Worm (Caenorhabditis elegans) whole organism, L4 larva: ENCODE measurements around the gene hrg-4.

Experiments used
- F10B5.3 ChIP-seq: sonication (generic microtip); optimal IDR thresholded peaks from 2 replicates; lab custom pipeline; 2016; ENCODE audit warnings: mild to moderate bottlenecking, missing genetic modification characterization, missing compliant biosample characterization
- F37D6.2 ChIP-seq: sonication (generic microtip); optimal IDR thresholded peaks from 2 replicates; lab custom pipeline; 2016; ENCODE audit warnings: mild to moderate bottlenecking, missing genetic modification characterization, missing compliant biosample characterization
- F44E2.7 ChIP-seq: fragments of 200-800 bp; sonication (Bioruptor generic); IDR thresholded peaks from 2 replicates; pipeline ENCODE4 v2.1.2; 2022; ENCODE audit warnings: missing genetic modification characterization, missing compliant biosample characterization
- F49E8.2 ChIP-seq: sonication (generic microtip); optimal IDR thresholded peaks from 2 replicates; lab custom pipeline; 2016; ENCODE audit warnings: missing compliant biosample characterization, mild to moderate bottlenecking, missing genetic modification characterization, borderline replicate concordance
- T26A8.4 ChIP-seq: fragments of 200-800 bp; sonication (Bioruptor generic); IDR thresholded peaks from 2 replicates; pipeline ENCODE4 v1.3.6; 2022; ENCODE audit warnings: missing genetic modification characterization, missing compliant biosample characterization
- ZK337.2 ChIP-seq: fragments of 200-800 bp; sonication (Bioruptor generic); IDR thresholded peaks from 2 replicates; pipeline ENCODE4 v1.3.6; 2022; ENCODE audit warnings: missing genetic modification reagents, missing genetic modification characterization, missing compliant biosample characterization
- ama-1 ChIP-seq: fragments of 150-350 bp; optimal IDR thresholded peaks from 2 replicates; lab custom pipeline; 2014; ENCODE audit warnings: inconsistent platforms, mixed read lengths
- arid-1 ChIP-seq: fragments of 200-800 bp; sonication (Bioruptor generic); conservative IDR thresholded peaks from 2 replicates; pipeline ENCODE4 v1.3.6; 2022; ENCODE audit warnings: missing genetic modification reagents, missing genetic modification characterization, missing compliant biosample characterization
- ceh-62 ChIP-seq: sonication (generic microtip); optimal IDR thresholded peaks from 2 replicates; lab custom pipeline; 2017; ENCODE audit warnings: missing biosample characterization, missing genetic modification characterization
- ceh-82 ChIP-seq: sonication (generic microtip); optimal IDR thresholded peaks from 2 replicates; lab custom pipeline; 2017; ENCODE audit warnings: missing biosample characterization, missing genetic modification characterization
- cey-2 ChIP-seq: sonication (generic microtip); optimal IDR thresholded peaks from 3 replicates; lab custom pipeline; 2017; ENCODE audit warnings: missing genetic modification characterization, mild to moderate bottlenecking, missing compliant biosample characterization, antibody characterized with exemption, borderline replicate concordance; ENCODE audit not compliant: insufficient read depth
- daf-19 ChIP-seq: fragments of 200-800 bp; sonication (Bioruptor generic); conservative IDR thresholded peaks from 2 replicates; pipeline ENCODE4 v1.3.6; 2022; ENCODE audit warnings: missing genetic modification characterization, missing compliant biosample characterization
- daf-8 ChIP-seq: fragments of 200-800 bp; sonication (Bioruptor generic); IDR thresholded peaks from 2 replicates; pipeline ENCODE4 v1.3.6; 2022; ENCODE audit warnings: missing genetic modification characterization, missing compliant biosample characterization
- dmd-9 ChIP-seq: fragments of 200-800 bp; sonication (Bioruptor generic); IDR thresholded peaks from 2 replicates; pipeline ENCODE4 v1.3.6; 2022; ENCODE audit warnings: missing genetic modification reagents, missing genetic modification characterization, missing compliant biosample characterization
- duxl-1 ChIP-seq: sonication (generic microtip); optimal IDR thresholded peaks from 2 replicates; lab custom pipeline; 2016; ENCODE audit warnings: mild to moderate bottlenecking, missing genetic modification characterization, moderate library complexity, missing compliant biosample characterization; ENCODE audit not compliant: poor library complexity
- egl-43 ChIP-seq: fragments of 200-800 bp; sonication (Bioruptor generic); IDR thresholded peaks from 2 replicates; pipeline ENCODE4 v1.3.6; 2022; ENCODE audit warnings: missing genetic modification reagents, missing genetic modification characterization, missing compliant biosample characterization
- fos-1 ChIP-seq: fragments of 150-350 bp; optimal IDR thresholded peaks from 2 replicates; lab custom pipeline; 2014; ENCODE audit warnings: missing biosample characterization, missing genetic modification characterization
- gei-8 ChIP-seq: fragments of 200-800 bp; sonication (Bioruptor generic); optimal IDR thresholded peaks from 2 replicates; lab custom pipeline; 2018; ENCODE audit warnings: mild to moderate bottlenecking, missing genetic modification characterization, missing compliant biosample characterization
- hif-1 ChIP-seq, 2 experiments: sonication (generic microtip); optimal IDR thresholded peaks; 2 replicates each; lab custom pipeline; 2016 to 2017; ENCODE audit warnings: missing compliant biosample characterization in 2 of 2, missing genetic modification characterization in 2 of 2, missing genetic modification reagents in 2 of 2, missing genotype in 2 of 2, mild to moderate bottlenecking in 1 of 2
- lim-7 ChIP-seq: fragments of 200-800 bp; sonication (Bioruptor generic); IDR thresholded peaks from 2 replicates; pipeline ENCODE4 v1.3.6; 2022; ENCODE audit warnings: missing genetic modification characterization, missing compliant biosample characterization
- lin-1 ChIP-seq: fragments of 200-800 bp; sonication (Bioruptor generic); IDR thresholded peaks from 2 replicates; pipeline ENCODE4 v1.3.6; 2022; ENCODE audit warnings: missing genetic modification reagents, missing genetic modification characterization, missing compliant biosample characterization
- lsy-2 ChIP-seq, 2 experiments: fragments of 150-350 bp in 1 of 2; sonication (generic microtip) in 1 of 2; optimal IDR thresholded peaks; 2 replicates each; lab custom pipeline; 2014 to 2017; ENCODE audit warnings: missing biosample characterization in 2 of 2, missing genetic modification characterization in 2 of 2
- madf-5 ChIP-seq, 2 experiments: fragments of 200-800 bp; sonication (Bioruptor generic); IDR thresholded peaks; 2 replicates each; pipeline ENCODE4 v1.3.6; 2022; ENCODE audit warnings: missing compliant biosample characterization in 2 of 2, missing genetic modification characterization in 2 of 2
- madf-9 ChIP-seq: fragments of 200-800 bp; sonication (Bioruptor generic); conservative IDR thresholded peaks from 2 replicates; pipeline ENCODE4 v1.3.6; 2022; ENCODE audit warnings: missing genetic modification reagents, missing genetic modification characterization, missing compliant biosample characterization
- mdl-1 ChIP-seq, 2 experiments: fragments of 150-350 bp in 1 of 2; sonication (generic microtip) in 1 of 2; optimal IDR thresholded peaks; 2 replicates each; lab custom pipeline; 2014 to 2017; ENCODE audit warnings: missing biosample characterization in 2 of 2, missing genetic modification characterization in 2 of 2
- mep-1 ChIP-seq: fragments of 150-350 bp; sonication (generic microtip); optimal IDR thresholded peaks from 3 replicates; lab custom pipeline; 2014; ENCODE audit warnings: missing biosample characterization, missing genetic modification characterization
- mes-2 ChIP-seq: sonication (generic microtip); optimal IDR thresholded peaks from 2 replicates; lab custom pipeline; 2016; ENCODE audit warnings: missing genotype, mild to moderate bottlenecking, missing genetic modification characterization, missing compliant biosample characterization; ENCODE audit not compliant: poor library complexity, severe bottlenecking
- mxl-3 ChIP-seq: fragments of 200-800 bp; sonication (Bioruptor generic); optimal IDR thresholded peaks from 2 replicates; lab custom pipeline; 2018; ENCODE audit warnings: mild to moderate bottlenecking, missing genetic modification characterization, missing compliant biosample characterization
- nhr-102 ChIP-seq: sonication (generic microtip); optimal IDR thresholded peaks from 2 replicates; lab custom pipeline; 2016; ENCODE audit warnings: mild to moderate bottlenecking, missing genetic modification characterization, moderate library complexity, missing compliant biosample characterization
- nhr-11 ChIP-seq: fragments of 150-350 bp; optimal IDR thresholded peaks from 2 replicates; lab custom pipeline; 2014; ENCODE audit warnings: missing biosample characterization, missing genetic modification characterization
- nhr-237 ChIP-seq: sonication (generic microtip); optimal IDR thresholded peaks from 2 replicates; lab custom pipeline; 2017; ENCODE audit warnings: missing biosample characterization, missing genetic modification characterization
- nhr-25 ChIP-seq: sonication (generic microtip); optimal IDR thresholded peaks from 2 replicates; lab custom pipeline; 2017; ENCODE audit warnings: missing genetic modification characterization, mild to moderate bottlenecking, missing compliant biosample characterization, antibody characterized with exemption, moderate library complexity, borderline replicate concordance; ENCODE audit not compliant: insufficient read depth
- nhr-28 ChIP-seq: fragments of 150-350 bp; optimal IDR thresholded peaks from 2 replicates; lab custom pipeline; 2014; ENCODE audit warnings: missing biosample characterization, missing genetic modification characterization
- pha-4 ChIP-seq, 2 experiments: fragments of 150-350 bp in 1 of 2; fragments of 200-800 bp in 1 of 2; sonication (Bioruptor generic) in 1 of 2; IDR thresholded peaks in 1 of 2; optimal IDR thresholded peaks in 1 of 2; 2 replicates each; pipeline versions ENCODE4 v1.3.6 to Lab custom; 2014 to 2022; ENCODE audit warnings: missing genetic modification characterization in 2 of 2, missing genetic modification reagents in 2 of 2, missing biosample characterization in 1 of 2, missing compliant biosample characterization in 1 of 2
- set-16 ChIP-seq: fragments of 200-800 bp; sonication (Bioruptor generic); IDR thresholded peaks from 2 replicates; pipeline ENCODE4 v1.3.6; 2022; ENCODE audit warnings: missing genetic modification reagents, missing genetic modification characterization, missing compliant biosample characterization
- skn-1 ChIP-seq: fragments of 150-350 bp; optimal IDR thresholded peaks from 2 replicates; lab custom pipeline; 2014; ENCODE audit warnings: missing biosample characterization, missing genetic modification characterization
- spr-3 ChIP-seq: fragments of 200-800 bp; sonication (Bioruptor generic); optimal IDR thresholded peaks from 2 replicates; lab custom pipeline; 2018; ENCODE audit warnings: mild to moderate bottlenecking, missing genetic modification characterization, missing compliant biosample characterization
- unc-62 ChIP-seq, 3 experiments: fragments of 150-350 bp in 1 of 3; sonication (generic microtip); optimal IDR thresholded peaks in 2 of 3; peaks in 1 of 3; 1 replicate in 1 of 3; 2 replicates in 2 of 3; lab custom pipeline; 2014 to 2017; ENCODE audit warnings: missing biosample characterization in 3 of 3, missing genetic modification characterization in 3 of 3, missing genetic modification reagents in 3 of 3, missing genotype in 1 of 3
- zfp-2 ChIP-seq: sonication (generic microtip); optimal IDR thresholded peaks from 2 replicates; lab custom pipeline; 2016; ENCODE audit warnings: mild to moderate bottlenecking, missing genetic modification characterization, missing compliant biosample characterization
- zip-2 ChIP-seq: fragments of 150-350 bp; optimal IDR thresholded peaks from 2 replicates; lab custom pipeline; 2014; ENCODE audit warnings: missing biosample characterization, missing genetic modification characterization
- ztf-11 ChIP-seq: fragments of 150-350 bp; optimal IDR thresholded peaks from 2 replicates; lab custom pipeline; 2014; ENCODE audit warnings: missing biosample characterization, missing genetic modification characterization

Gene hrg-4

ce11 chrIV:11006383-11006782 is 24.4 kb downstream of the hrg-4 start:
- no peak for TF ChIP-seq mxl-3 (GFP tag; lab: Kevin White, UChicago)
- peak; percentile 76 for TF ChIP-seq nhr-11 (tag; lab: Kevin White, UChicago)
- no peak for TF ChIP-seq ceh-82 (tag; lab: Kevin White, UChicago)
- TF ChIP-seq dmd-9 (GFP tag; lab: Robert Waterston, UW) = no peak
- TF ChIP-seq lin-1 = no peak
- no peak for TF ChIP-seq mdl-1 (tag; optimal IDR thresholded peaks at IDR 0.05; lab: Kevin White, UChicago)
- TF ChIP-seq madf-5 (GFP tag; IDR thresholded peaks at IDR 0.05; lab: Robert Waterston, UW) = no peak
- TF ChIP-seq unc-62 (GFP tag; optimal IDR thresholded peaks at IDR 0.05 in 1 of 2; lab: Kevin White, UChicago) = no peak
- TF ChIP-seq unc-62 (tag; optimal IDR thresholded peaks at IDR 0.05; lab: Kevin White, UChicago) = no peak
- peak in 1 of 2 experiments; percentile 3 for TF ChIP-seq lsy-2 (tag; optimal IDR thresholded peaks at IDR 0.05; lab: Kevin White, UChicago)
- no peak for TF ChIP-seq fos-1 (tag; lab: Kevin White, UChicago)

ce11 chrIV:11004273-11004672 is 26.5 kb downstream of the hrg-4 start, which contains the start of gene F13H10.1:
Gene F13H10.1, plus strand, starts transcription at chrIV:11004573.
- TF ChIP-seq nhr-237 = no peak
- no peak for TF ChIP-seq nhr-11 (tag; lab: Kevin White, UChicago)
- no peak for TF ChIP-seq duxl-1
- TF ChIP-seq daf-19 (GFP tag; lab: Robert Waterston, UW) = no peak
- TF ChIP-seq zip-2 (tag; lab: Kevin White, UChicago) = no peak
- no peak for TF ChIP-seq ZK337.2

ce11 chrIV:11001614-11002013 is 29.2 kb downstream of the hrg-4 start, which contains the start of gene F13H10.9:
Gene F13H10.9, plus strand, starts transcription at chrIV:11001914.
- TF ChIP-seq cey-2 (tag; lab: Kevin White, UChicago) = no peak
- no peak for TF ChIP-seq mxl-3 (GFP tag; lab: Kevin White, UChicago)
- no peak for TF ChIP-seq mep-1
- no peak for TF ChIP-seq mes-2
- no peak for TF ChIP-seq spr-3 (GFP tag; lab: Kevin White, UChicago)
- no peak for TF ChIP-seq lim-7 (GFP tag; lab: Robert Waterston, UW)
- no peak for TF ChIP-seq arid-1 (GFP tag; lab: Robert Waterston, UW)
- TF ChIP-seq daf-8 = no peak
- no peak for TF ChIP-seq gei-8 (GFP tag; lab: Kevin White, UChicago)
- TF ChIP-seq egl-43 (GFP tag; lab: Robert Waterston, UW) = no peak
- no peak for TF ChIP-seq nhr-25 (tag; lab: Kevin White, UChicago)
- TF ChIP-seq zfp-2 = no peak
- TF ChIP-seq fos-1 (tag; lab: Kevin White, UChicago) = no peak
- no peak for TF ChIP-seq T26A8.4 (GFP tag; lab: Robert Waterston, UW)

DNA sequence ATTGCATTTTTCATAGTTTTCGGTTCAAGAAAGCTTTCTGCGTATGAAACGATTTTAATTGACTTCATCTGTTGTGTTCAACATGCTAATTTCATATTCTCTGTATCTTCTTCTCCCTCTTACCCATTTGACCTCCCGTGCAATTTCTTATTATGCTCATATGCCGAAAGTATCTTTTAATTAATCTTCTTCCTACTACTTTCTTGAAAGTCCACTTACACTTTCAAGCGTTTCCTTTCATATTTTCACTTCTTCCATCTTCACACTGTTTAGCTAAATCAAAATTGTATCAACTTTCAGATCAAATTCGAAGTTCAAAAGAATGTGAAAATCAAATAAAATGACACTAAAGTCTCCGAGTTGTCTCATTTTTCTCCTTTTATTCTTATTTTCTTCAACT is 40.1 kb downstream of the hrg-4 start, which contains the start of gene F13H10.5:
Gene F13H10.5, plus strand, starts transcription at position 301 of the 400 bp plus-strand sequence.
- TF ChIP-seq madf-9 (no peak), lin-1 (no peak), pha-4 (GFP tag; IDR thresholded peaks at IDR 0.05; lab: Robert Waterston, UW) (no peak), pha-4 (tag; optimal IDR thresholded peaks at IDR 0.05; lab: Kevin White, UChicago) (no peak), ama-1 (lab: Kevin White, UChicago) (no peak), ztf-11 (no peak), set-16 (no peak), skn-1 (tag; lab: Kevin White, UChicago) (no peak), ceh-62 (tag; lab: Kevin White, UChicago) (no peak), hif-1 (tag; optimal IDR thresholded peaks at IDR 0.05; lab: Kevin White, UChicago) (no peak), F37D6.2 (tag; lab: Kevin White, UChicago) (no peak), nhr-102 (tag; lab: Kevin White, UChicago) (no peak), F10B5.3 (tag; lab: Kevin White, UChicago) (no peak), F44E2.7 (GFP tag; lab: Robert Waterston, UW) (no peak), daf-19 (GFP tag; lab: Robert Waterston, UW) (no peak), nhr-11 (tag; lab: Kevin White, UChicago) (no peak), nhr-28 (tag; lab: Kevin White, UChicago) (no peak), F49E8.2 (tag; lab: Kevin White, UChicago) (no peak)
- TF ChIP-seq, all 104 proteins: peak for 0
